Worm (Caenorhabditis elegans) whole organism, L2 larva: Measurements from ENCODE around the gene Y62F5A.10.

ENCODE experiments used
- egl-27 ChIP-seq: sonication (generic microtip); optimal IDR thresholded peaks from 3 replicates; lab custom pipeline; 2017; ENCODE audit warnings: missing biosample characterization, missing genetic modification reagents, missing genetic modification characterization
- lin-39 ChIP-seq: fragments of 150-350 bp; optimal IDR thresholded peaks from 2 replicates; lab custom pipeline; 2014; ENCODE audit warnings: missing biosample characterization, missing genetic modification reagents, missing genetic modification characterization
- snpc-4 ChIP-seq: fragments of 150-350 bp; optimal IDR thresholded peaks from 2 replicates; lab custom pipeline; 2014; ENCODE audit warnings: missing biosample characterization, missing genetic modification characterization
- ztf-11 ChIP-seq: sonication (generic microtip); optimal IDR thresholded peaks from 2 replicates; lab custom pipeline; 2017; ENCODE audit warnings: missing biosample characterization, missing genetic modification characterization

DNA sequence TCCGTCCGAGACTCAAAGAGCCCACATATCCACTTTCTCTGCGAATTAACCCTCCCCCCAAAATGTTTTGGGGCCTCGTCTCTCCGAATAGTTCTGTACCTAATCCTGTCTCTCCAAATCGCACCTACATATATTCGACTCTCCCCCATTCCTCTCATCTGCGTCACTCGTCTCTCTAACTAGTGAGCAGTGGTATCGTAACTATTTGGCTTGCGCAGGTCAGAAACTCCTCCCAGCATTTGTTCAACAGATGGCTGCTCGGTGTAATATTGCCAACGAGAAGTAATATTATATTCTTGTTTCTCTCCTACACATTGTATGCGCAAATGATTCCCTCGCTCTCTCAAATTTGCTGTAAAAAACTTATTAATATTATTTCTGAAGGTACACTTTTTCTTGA lies 34.2 kb downstream of the Y62F5A.10 start, which contains the start of gene F54D5.24:
- TF ChIP-seq lin-39 (tag; lab: Kevin White, UChicago) = no peak
- no peak for TF ChIP-seq snpc-4 (tag; lab: Kevin White, UChicago)
- no peak for TF ChIP-seq egl-27
- TF ChIP-seq ztf-11 = no peak
